Worm (Caenorhabditis elegans) whole organism, L3 larva: Measurements from ENCODE around the gene F26F4.8.

ENCODE experiments used
- ama-1 ChIP-seq: fragments of 150-350 bp; optimal IDR thresholded peaks from 2 replicates; lab custom pipeline; 2018
- ceh-16 ChIP-seq: sonication (generic microtip); optimal IDR thresholded peaks from 2 replicates; lab custom pipeline; 2017; ENCODE audit warnings: missing biosample characterization, missing genetic modification characterization
- elt-2 ChIP-seq: sonication (generic microtip); optimal IDR thresholded peaks from 2 replicates; lab custom pipeline; 2016; ENCODE audit warnings: missing genetic modification reagents, mild to moderate bottlenecking, missing genetic modification characterization, missing compliant biosample characterization
- eor-1 ChIP-seq, 2 experiments: fragments of 150-350 bp; optimal IDR thresholded peaks; 2 replicates each; lab custom pipeline; 2014 to 2018; ENCODE audit warnings: missing biosample characterization in 2 of 2, missing genetic modification characterization in 2 of 2
- nhr-12 ChIP-seq: fragments of 150-350 bp; optimal IDR thresholded peaks from 2 replicates; lab custom pipeline; 2014; ENCODE audit warnings: missing biosample characterization, missing genetic modification characterization
- nhr-237 ChIP-seq: fragments of 150-350 bp; optimal IDR thresholded peaks from 2 replicates; lab custom pipeline; 2014; ENCODE audit warnings: missing biosample characterization, missing genetic modification characterization
- nhr-25 ChIP-seq: sonication (generic microtip); optimal IDR thresholded peaks from 2 replicates; lab custom pipeline; 2017; ENCODE audit warnings: missing biosample characterization, missing genetic modification characterization
- nhr-76 ChIP-seq: fragments of 150-350 bp; sonication (generic microtip); optimal IDR thresholded peaks from 5 replicates; lab custom pipeline; 2014; ENCODE audit warnings: missing biosample characterization, missing genetic modification characterization
- nhr-77 ChIP-seq: fragments of 150-350 bp; optimal IDR thresholded peaks from 2 replicates; lab custom pipeline; 2014; ENCODE audit warnings: missing biosample characterization, missing genetic modification characterization
- snpc-4 ChIP-seq: fragments of 150-350 bp; optimal IDR thresholded peaks from 2 replicates; lab custom pipeline; 2014; ENCODE audit warnings: missing biosample characterization, missing genetic modification characterization
- tbx-2 ChIP-seq: sonication (generic microtip); optimal IDR thresholded peaks from 2 replicates; lab custom pipeline; 2016; ENCODE audit warnings: mild to moderate bottlenecking, missing genetic modification characterization, missing compliant biosample characterization
- unc-62 ChIP-seq: fragments of 150-350 bp; sonication (generic microtip); optimal IDR thresholded peaks from 4 replicates; lab custom pipeline; 2014; ENCODE audit warnings: missing biosample characterization, missing genetic modification reagents, missing genetic modification characterization

DNA sequence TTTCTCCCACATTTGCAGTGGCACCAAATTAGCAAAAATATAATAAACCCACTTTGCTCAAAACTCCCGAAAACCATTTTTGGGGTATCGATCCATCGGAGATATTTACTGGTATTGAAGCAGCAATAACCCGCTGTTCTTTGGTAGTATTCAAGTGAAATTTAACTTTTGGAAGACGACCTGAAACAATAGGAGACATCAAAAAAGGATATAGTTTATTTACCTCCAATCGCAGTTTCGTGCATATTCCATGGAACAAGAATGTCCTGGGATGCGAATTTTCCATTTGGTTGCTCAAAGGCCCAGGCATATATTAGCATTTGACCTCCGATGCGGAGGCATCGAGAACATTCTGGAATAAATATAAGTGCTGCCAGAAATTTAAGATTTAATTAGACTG is 31.9 kb downstream of the F26F4.8 start:
- TF ChIP-seq elt-2 = no peak
- TF ChIP-seq nhr-12 (tag; lab: Kevin White, UChicago) = no peak
- TF ChIP-seq snpc-4 (tag; lab: Kevin White, UChicago) = no peak
- TF ChIP-seq nhr-25 (tag; lab: Kevin White, UChicago) = no peak
- no peak for TF ChIP-seq nhr-76
- TF ChIP-seq eor-1 (tag; optimal IDR thresholded peaks at IDR 0.05; lab: Kevin White, UChicago) = no peak
- no peak for TF ChIP-seq tbx-2 (tag; lab: Kevin White, UChicago)
- no peak for TF ChIP-seq unc-62 (GFP tag; lab: Kevin White, UChicago)
- TF ChIP-seq nhr-77 (tag; lab: Kevin White, UChicago) = no peak
- TF ChIP-seq ama-1 (lab: Kevin White, UChicago) = no peak
- TF ChIP-seq nhr-237 (tag; lab: Kevin White, UChicago) = no peak
- TF ChIP-seq ceh-16 (tag; lab: Kevin White, UChicago) = no peak
